Fruit fly (Drosophila melanogaster): Measurements from ENCODE around the gene CG9098.
A peak's percentile ranks its signal among the peaks of the same experiment; 100 is the strongest.

Gene CG9098

DNA sequence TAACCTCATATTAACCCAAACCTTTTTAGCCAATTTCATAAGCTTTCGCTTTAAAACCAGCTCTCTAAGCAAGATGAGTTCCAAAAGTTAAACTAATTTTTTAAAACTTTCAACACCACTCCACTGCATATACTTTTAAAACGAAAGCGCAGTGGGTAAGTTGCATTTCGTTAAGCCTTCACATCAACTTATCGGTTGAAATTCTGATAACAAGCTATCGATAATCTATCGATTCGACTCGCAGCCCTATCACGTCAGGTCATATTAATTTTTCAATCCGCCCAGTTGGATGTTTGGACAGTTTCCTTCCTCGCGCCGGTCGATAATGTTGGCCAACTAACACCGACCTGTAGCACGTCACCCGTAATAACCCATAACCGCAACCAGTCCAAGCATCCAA lies 26.0 kb downstream of the CG9098 start, which contains the start of gene ifc (continued):
- TF ChIP-seq org-1 (GFP tag; optimal IDR thresholded peaks at IDR 0.05) (no peak), lov (optimal IDR thresholded peaks at IDR 0.05) (no peak), lov (GFP tag; IDR thresholded peaks at IDR 0.05) (no peak), CG17802 (tag; optimal IDR thresholded peaks at IDR 0.05) (peak; percentile 95), CG3726 (GFP tag; IDR thresholded peaks at IDR 0.05) (no peak), CG9727 (GFP tag; optimal IDR thresholded peaks at IDR 0.05) (peak; percentile 54), Usf (GFP tag; optimal IDR thresholded peaks at IDR 0.05) (no peak), CG12744 (GFP tag; optimal IDR thresholded peaks at IDR 0.05) (peak; percentile 39), CG4707 (GFP tag; optimal IDR thresholded peaks at IDR 0.05) (no peak), CG12942 (GFP tag; optimal IDR thresholded peaks at IDR 0.05) (peak; percentile 45), Gug (GFP tag; IDR thresholded peaks at IDR 0.05) (peak; percentile 51; the same call in 3 of the 4 replicates), BtbVII (GFP tag; optimal IDR thresholded peaks at IDR 0.05) (no peak), sob (GFP tag; IDR thresholded peaks at IDR 0.05) (no peak), Blimp-1 (GFP tag; optimal IDR thresholded peaks at IDR 0.05) (no peak), dan (GFP tag; IDR thresholded peaks at IDR 0.05) (no peak), wek (GFP tag; optimal IDR thresholded peaks at IDR 0.05) (peak; percentile 30), bsh (GFP tag; optimal IDR thresholded peaks at IDR 0.05) (peak in 1 of 2 experiments; percentile 42), unc-4 (GFP tag; IDR thresholded peaks at IDR 0.05; ENCODE audit: partially characterized antibody) (no peak), CG9437 (GFP tag; optimal IDR thresholded peaks at IDR 0.05) (no peak), exex (tag; optimal IDR thresholded peaks at IDR 0.05) (peak; percentile 36), Abd-B (GFP tag; optimal IDR thresholded peaks at IDR 0.05) (no peak)

DNA sequence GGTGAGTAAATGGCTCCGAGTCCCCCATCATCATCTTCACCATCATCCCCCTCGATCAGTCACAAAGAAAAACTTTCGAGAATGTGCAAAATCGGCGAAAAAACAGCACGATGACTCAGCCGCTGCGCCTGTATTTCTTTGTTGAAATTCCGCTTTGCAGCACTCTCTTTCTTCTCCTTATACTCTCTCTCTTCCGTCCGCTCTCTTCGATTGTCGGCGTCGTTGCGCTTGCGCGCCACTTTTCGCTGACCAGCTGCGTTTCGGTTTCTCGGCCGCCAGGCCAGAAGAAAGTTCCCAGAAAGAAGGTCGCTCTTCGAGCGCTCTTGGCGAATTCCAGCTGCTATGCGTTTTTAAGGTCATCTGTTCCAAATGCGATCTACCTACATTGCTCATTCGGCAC lies 28.9 kb downstream of the CG9098 start:
- TF ChIP-seq sug (tag; optimal IDR thresholded peaks at IDR 0.05) = no peak
- no peak for TF ChIP-seq Six4 (GFP tag; optimal IDR thresholded peaks at IDR 0.05)
- TF ChIP-seq CG11696 (GFP tag; IDR thresholded peaks at IDR 0.05) = no peak
- peak; percentile 58 for TF ChIP-seq pros (GFP tag; optimal IDR thresholded peaks at IDR 0.05)
- no peak for TF ChIP-seq bigmax (GFP tag; optimal IDR thresholded peaks at IDR 0.05)
- TF ChIP-seq sqz (GFP tag; optimal IDR thresholded peaks at IDR 0.05) = no peak
- no peak for TF ChIP-seq CG30403 (GFP tag; optimal IDR thresholded peaks at IDR 0.05)
- TF ChIP-seq so (GFP tag; IDR thresholded peaks at IDR 0.05) = no peak
- TF ChIP-seq Ravus (GFP tag; IDR thresholded peaks at IDR 0.05) = no peak
- TF ChIP-seq CG8359 (GFP tag; optimal IDR thresholded peaks at IDR 0.05; ENCODE audit: borderline replicate concordance) = no peak
- no peak for TF ChIP-seq Adf1 (GFP tag; IDR thresholded peaks at IDR 0.05)
- TF ChIP-seq sc (optimal IDR thresholded peaks at IDR 0.05) = no peak
- TF ChIP-seq sc (GFP tag; optimal IDR thresholded peaks at IDR 0.05) = no peak
- no peak for TF ChIP-seq CG4707 (GFP tag; optimal IDR thresholded peaks at IDR 0.05)
- peak; percentile 67 for TF ChIP-seq CG15479 (GFP tag; optimal IDR thresholded peaks at IDR 0.05)
- TF ChIP-seq esg (GFP tag; conservative IDR thresholded peaks at IDR 0.05) = no peak
- peak; percentile 8 for TF ChIP-seq sd (tag; optimal IDR thresholded peaks at IDR 0.05)
- no peak for TF ChIP-seq CG11695 (GFP tag; IDR thresholded peaks at IDR 0.05)
- no peak for TF ChIP-seq hbn (GFP tag; IDR thresholded peaks at IDR 0.05; ENCODE audit: partially characterized antibody)
- no peak for TF ChIP-seq Sin3A (optimal IDR thresholded peaks at IDR 0.05)
- no peak for TF ChIP-seq Opbp (GFP tag; IDR thresholded peaks at IDR 0.05; ENCODE audit: partially characterized antibody)
- TF ChIP-seq CG3163 (GFP tag; optimal IDR thresholded peaks at IDR 0.05) = peak; percentile 50
- no peak for TF ChIP-seq gsb (GFP tag; IDR thresholded peaks at IDR 0.05)
- peak; percentile 20 to 73 for TF ChIP-seq Trl (optimal IDR thresholded peaks at IDR 0.05)
- no peak for TF ChIP-seq Trl (GFP tag; optimal IDR thresholded peaks at IDR 0.05)
- TF ChIP-seq HmgZ (tag; optimal IDR thresholded peaks at IDR 0.05) = no peak
- TF ChIP-seq Antp (GFP tag; optimal IDR thresholded peaks at IDR 0.05) = no peak
- TF ChIP-seq Tbp (GFP tag; optimal IDR thresholded peaks at IDR 0.05) = no peak
- no peak for TF ChIP-seq jing (GFP tag; optimal IDR thresholded peaks at IDR 0.05)
- no peak for TF ChIP-seq zen2 (GFP tag; IDR thresholded peaks at IDR 0.05; ENCODE audit: partially characterized antibody)
- no peak for TF ChIP-seq CG17328 (GFP tag; IDR thresholded peaks at IDR 0.05)
- TF ChIP-seq Max (GFP tag; optimal IDR thresholded peaks at IDR 0.05) = no peak
- TF ChIP-seq vnd (GFP tag; IDR thresholded peaks at IDR 0.05; ENCODE audit: partially characterized antibody) = no peak

All from whole organism, embryonic.